Worm (Caenorhabditis elegans): ENCODE results near the gene cln-3.3.

DNA sequence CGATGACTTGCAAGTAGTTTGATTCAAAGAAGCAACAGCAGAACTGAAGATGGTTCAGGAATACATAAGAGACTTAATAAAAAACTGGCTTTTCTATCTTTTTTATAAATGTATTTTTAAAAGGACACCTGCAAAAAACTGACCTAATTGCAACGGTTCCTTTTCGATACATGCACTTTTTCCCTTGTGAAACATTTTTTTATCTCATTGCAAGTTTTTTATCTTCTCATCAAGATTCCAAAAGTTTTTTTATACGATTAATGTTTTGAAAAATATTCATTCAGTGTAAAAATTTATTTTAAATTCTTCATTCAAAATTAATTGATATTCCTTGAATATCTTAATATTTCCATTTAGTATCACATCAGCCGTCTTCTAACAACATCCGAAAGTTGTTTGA lies 47.3 kb upstream of the cln-3.3 start, which contains the start of gene oac-29:
- no peak for TF ChIP-seq him-1 (tag; optimal IDR thresholded peaks at IDR 0.05)
- no peak for TF ChIP-seq dao-5 (tag; optimal IDR thresholded peaks at IDR 0.05)
- TF ChIP-seq W03F9.2 (tag; optimal IDR thresholded peaks at IDR 0.05), result no peak

All from whole organism, L4/young adult.